Worm (Caenorhabditis elegans) whole organism, L4 larva: ENCODE measurements around the gene C52G5.2.

ENCODE experiments used
- F44E2.7 ChIP-seq: fragments of 200-800 bp; sonication (Bioruptor generic); IDR thresholded peaks from 2 replicates; pipeline ENCODE4 v2.1.2; 2022; ENCODE audit warnings: missing genetic modification characterization, missing compliant biosample characterization
- F49E8.2 ChIP-seq: sonication (generic microtip); optimal IDR thresholded peaks from 2 replicates; lab custom pipeline; 2016; ENCODE audit warnings: missing compliant biosample characterization, mild to moderate bottlenecking, missing genetic modification characterization, borderline replicate concordance
- Y105C5A.15 ChIP-seq: fragments of 200-800 bp; sonication (Bioruptor generic); IDR thresholded peaks from 2 replicates; pipeline ENCODE4 v1.3.6; 2022; ENCODE audit warnings: missing genetic modification characterization, missing compliant biosample characterization
- Y48G9A.11 ChIP-seq: fragments of 200-800 bp; sonication (Bioruptor generic); IDR thresholded peaks from 2 replicates; pipeline ENCODE4 v1.3.6; 2022; ENCODE audit warnings: missing genetic modification reagents, missing genetic modification characterization, missing compliant biosample characterization
- ZK337.2 ChIP-seq: fragments of 200-800 bp; sonication (Bioruptor generic); IDR thresholded peaks from 2 replicates; pipeline ENCODE4 v1.3.6; 2022; ENCODE audit warnings: missing genetic modification reagents, missing genetic modification characterization, missing compliant biosample characterization
- aha-1 ChIP-seq: fragments of 150-350 bp; peaks from one replicate; lab custom pipeline; 2014; ENCODE audit warnings: missing biosample characterization, missing genetic modification characterization
- aly-2 ChIP-seq: sonication (generic microtip); optimal IDR thresholded peaks from 2 replicates; lab custom pipeline; 2018; ENCODE audit warnings: missing biosample characterization, missing genetic modification characterization
- ceh-44 ChIP-seq: fragments of 200-800 bp; sonication (Bioruptor generic); IDR thresholded peaks from 2 replicates; pipeline ENCODE4 v1.3.6; 2022; ENCODE audit warnings: missing genetic modification reagents, missing genetic modification characterization, missing compliant biosample characterization
- ctbp-1 ChIP-seq: fragments of 200-800 bp; sonication (Bioruptor generic); IDR thresholded peaks from 2 replicates; pipeline ENCODE4 v1.3.6; 2022; ENCODE audit warnings: missing genetic modification reagents, missing genetic modification characterization, missing compliant biosample characterization
- daf-16 ChIP-seq, 3 experiments: sonication (generic microtip); optimal IDR thresholded peaks; 2 replicates each; lab custom pipeline; 2016 to 2017; ENCODE audit warnings: missing genetic modification characterization in 3 of 3, missing genetic modification reagents in 3 of 3, mild to moderate bottlenecking in 2 of 3, missing compliant biosample characterization in 2 of 3, missing biosample characterization in 1 of 3, moderate library complexity in 1 of 3
- dmd-9 ChIP-seq: fragments of 200-800 bp; sonication (Bioruptor generic); IDR thresholded peaks from 2 replicates; pipeline ENCODE4 v1.3.6; 2022; ENCODE audit warnings: missing genetic modification reagents, missing genetic modification characterization, missing compliant biosample characterization
- dpl-1 ChIP-seq: fragments of 150-350 bp; optimal IDR thresholded peaks from 2 replicates; lab custom pipeline; 2014; ENCODE audit warnings: missing biosample characterization, missing genetic modification reagents, missing genetic modification characterization
- dve-1 ChIP-seq: sonication (generic microtip); optimal IDR thresholded peaks from 2 replicates; lab custom pipeline; 2017; ENCODE audit warnings: antibody characterized with exemption, mild to moderate bottlenecking, missing genetic modification characterization, missing compliant biosample characterization; ENCODE audit not compliant: insufficient read depth
- egl-27 ChIP-seq: sonication (generic microtip); optimal IDR thresholded peaks from 3 replicates; lab custom pipeline; 2017; ENCODE audit warnings: missing biosample characterization, missing genetic modification reagents, missing genetic modification characterization
- egl-43 ChIP-seq: fragments of 200-800 bp; sonication (Bioruptor generic); IDR thresholded peaks from 2 replicates; pipeline ENCODE4 v1.3.6; 2022; ENCODE audit warnings: missing genetic modification reagents, missing genetic modification characterization, missing compliant biosample characterization
- fkh-10 ChIP-seq: fragments of 150-350 bp; optimal IDR thresholded peaks from 2 replicates; lab custom pipeline; 2014; ENCODE audit warnings: missing biosample characterization, missing genetic modification reagents, missing genetic modification characterization
- hlh-11 ChIP-seq: fragments of 200-800 bp; sonication (Bioruptor generic); optimal IDR thresholded peaks from 2 replicates; lab custom pipeline; 2018; ENCODE audit warnings: mild to moderate bottlenecking, missing genetic modification characterization, missing compliant biosample characterization
- hlh-30 ChIP-seq: sonication (generic microtip); optimal IDR thresholded peaks from 2 replicates; lab custom pipeline; 2017; ENCODE audit warnings: antibody characterized with exemption, mild to moderate bottlenecking, missing genetic modification characterization, missing compliant biosample characterization; ENCODE audit not compliant: insufficient read depth
- lim-7 ChIP-seq: fragments of 200-800 bp; sonication (Bioruptor generic); IDR thresholded peaks from 2 replicates; pipeline ENCODE4 v1.3.6; 2022; ENCODE audit warnings: missing genetic modification characterization, missing compliant biosample characterization
- lin-15B ChIP-seq: fragments of 150-350 bp; sonication (generic microtip); optimal IDR thresholded peaks from 3 replicates; lab custom pipeline; 2014; ENCODE audit warnings: missing biosample characterization, missing genetic modification characterization
- lin-38 ChIP-seq: fragments of 200-800 bp; sonication (Bioruptor generic); IDR thresholded peaks from 2 replicates; pipeline ENCODE4 v1.3.6; 2022; ENCODE audit warnings: missing genetic modification reagents, missing genetic modification characterization, missing compliant biosample characterization
- lsy-2 ChIP-seq, 2 experiments: fragments of 150-350 bp in 1 of 2; sonication (generic microtip) in 1 of 2; optimal IDR thresholded peaks; 2 replicates each; lab custom pipeline; 2014 to 2017; ENCODE audit warnings: missing biosample characterization in 2 of 2, missing genetic modification characterization in 2 of 2
- mdl-1 ChIP-seq, 2 experiments: fragments of 150-350 bp in 1 of 2; sonication (generic microtip) in 1 of 2; optimal IDR thresholded peaks; 2 replicates each; lab custom pipeline; 2014 to 2017; ENCODE audit warnings: missing biosample characterization in 2 of 2, missing genetic modification characterization in 2 of 2
- mes-2 ChIP-seq: sonication (generic microtip); optimal IDR thresholded peaks from 2 replicates; lab custom pipeline; 2016; ENCODE audit warnings: missing genotype, mild to moderate bottlenecking, missing genetic modification characterization, missing compliant biosample characterization; ENCODE audit not compliant: poor library complexity, severe bottlenecking
- mxl-2 ChIP-seq: fragments of 200-800 bp; sonication (Bioruptor generic); conservative IDR thresholded peaks from 2 replicates; pipeline ENCODE4 v1.3.6; 2022; ENCODE audit warnings: missing genetic modification reagents, missing genetic modification characterization, missing compliant biosample characterization
- nhr-25 ChIP-seq: sonication (generic microtip); optimal IDR thresholded peaks from 2 replicates; lab custom pipeline; 2017; ENCODE audit warnings: missing genetic modification characterization, mild to moderate bottlenecking, missing compliant biosample characterization, antibody characterized with exemption, moderate library complexity, borderline replicate concordance; ENCODE audit not compliant: insufficient read depth
- nhr-28 ChIP-seq: fragments of 150-350 bp; optimal IDR thresholded peaks from 2 replicates; lab custom pipeline; 2014; ENCODE audit warnings: missing biosample characterization, missing genetic modification characterization
- nhr-41 ChIP-seq: fragments of 200-800 bp; sonication (Bioruptor generic); IDR thresholded peaks from 2 replicates; pipeline ENCODE4 v1.3.6; 2022; ENCODE audit warnings: missing genetic modification reagents, missing genetic modification characterization, missing compliant biosample characterization
- nhr-42 ChIP-seq: fragments of 200-800 bp; sonication (Bioruptor generic); IDR thresholded peaks from 2 replicates; pipeline ENCODE4 v1.3.6; 2022; ENCODE audit warnings: missing genetic modification characterization, missing compliant biosample characterization
- nhr-48 ChIP-seq: sonication (generic microtip); optimal IDR thresholded peaks from 2 replicates; lab custom pipeline; 2016; ENCODE audit warnings: mild to moderate bottlenecking, missing genetic modification characterization, missing compliant biosample characterization
- nhr-6 ChIP-seq: fragments of 150-350 bp; optimal IDR thresholded peaks from 2 replicates; lab custom pipeline; 2014; ENCODE audit warnings: missing biosample characterization, missing genetic modification characterization
- nhr-77 ChIP-seq: fragments of 150-350 bp; optimal IDR thresholded peaks from 2 replicates; lab custom pipeline; 2014; ENCODE audit warnings: missing biosample characterization, missing genetic modification characterization
- pha-4 ChIP-seq, 2 experiments: fragments of 150-350 bp in 1 of 2; fragments of 200-800 bp in 1 of 2; sonication (Bioruptor generic) in 1 of 2; IDR thresholded peaks in 1 of 2; optimal IDR thresholded peaks in 1 of 2; 2 replicates each; pipeline versions ENCODE4 v1.3.6 to Lab custom; 2014 to 2022; ENCODE audit warnings: missing genetic modification characterization in 2 of 2, missing genetic modification reagents in 2 of 2, missing biosample characterization in 1 of 2, missing compliant biosample characterization in 1 of 2
- pqm-1 ChIP-seq: sonication (generic microtip); optimal IDR thresholded peaks from 2 replicates; lab custom pipeline; 2017; ENCODE audit warnings: missing biosample characterization, missing genetic modification characterization
- rbr-2 ChIP-seq: sonication (generic microtip); optimal IDR thresholded peaks from 2 replicates; lab custom pipeline; 2016; ENCODE audit warnings: missing genotype, missing genetic modification characterization, missing compliant biosample characterization
- sdz-12 ChIP-seq: fragments of 200-800 bp; sonication (Bioruptor generic); optimal IDR thresholded peaks from 2 replicates; lab custom pipeline; 2018; ENCODE audit warnings: mild to moderate bottlenecking, missing genetic modification characterization, missing compliant biosample characterization
- set-16 ChIP-seq: fragments of 200-800 bp; sonication (Bioruptor generic); IDR thresholded peaks from 2 replicates; pipeline ENCODE4 v1.3.6; 2022; ENCODE audit warnings: missing genetic modification reagents, missing genetic modification characterization, missing compliant biosample characterization
- skn-1 ChIP-seq: fragments of 150-350 bp; optimal IDR thresholded peaks from 2 replicates; lab custom pipeline; 2014; ENCODE audit warnings: missing biosample characterization, missing genetic modification characterization
- snpc-1.2 ChIP-seq: fragments of 200-800 bp; sonication (Bioruptor generic); IDR thresholded peaks from 2 replicates; pipeline ENCODE4 v1.3.6; 2022; ENCODE audit warnings: missing genetic modification reagents, missing genetic modification characterization, missing compliant biosample characterization
- snpc-4 ChIP-seq: fragments of 150-350 bp; optimal IDR thresholded peaks from 2 replicates; lab custom pipeline; 2014; ENCODE audit warnings: missing biosample characterization, missing genetic modification characterization
- spr-1 ChIP-seq: sonication (generic microtip); optimal IDR thresholded peaks from 2 replicates; lab custom pipeline; 2016; ENCODE audit warnings: mild to moderate bottlenecking, missing genetic modification characterization, missing compliant biosample characterization
- spr-3 ChIP-seq: fragments of 200-800 bp; sonication (Bioruptor generic); optimal IDR thresholded peaks from 2 replicates; lab custom pipeline; 2018; ENCODE audit warnings: mild to moderate bottlenecking, missing genetic modification characterization, missing compliant biosample characterization
- unc-62 ChIP-seq, 3 experiments: fragments of 150-350 bp in 1 of 3; sonication (generic microtip); optimal IDR thresholded peaks in 2 of 3; peaks in 1 of 3; 1 replicate in 1 of 3; 2 replicates in 2 of 3; lab custom pipeline; 2014 to 2017; ENCODE audit warnings: missing biosample characterization in 3 of 3, missing genetic modification characterization in 3 of 3, missing genetic modification reagents in 3 of 3, missing genotype in 1 of 3
- zag-1 ChIP-seq: fragments of 150-350 bp; optimal IDR thresholded peaks from 2 replicates; lab custom pipeline; 2014; ENCODE audit warnings: missing biosample characterization, missing genetic modification characterization
- zip-11 ChIP-seq: fragments of 200-800 bp; sonication (Bioruptor generic); IDR thresholded peaks from 2 replicates; pipeline ENCODE4 v1.3.6; 2022; ENCODE audit warnings: missing genetic modification characterization, missing compliant biosample characterization

Gene C52G5.2

DNA sequence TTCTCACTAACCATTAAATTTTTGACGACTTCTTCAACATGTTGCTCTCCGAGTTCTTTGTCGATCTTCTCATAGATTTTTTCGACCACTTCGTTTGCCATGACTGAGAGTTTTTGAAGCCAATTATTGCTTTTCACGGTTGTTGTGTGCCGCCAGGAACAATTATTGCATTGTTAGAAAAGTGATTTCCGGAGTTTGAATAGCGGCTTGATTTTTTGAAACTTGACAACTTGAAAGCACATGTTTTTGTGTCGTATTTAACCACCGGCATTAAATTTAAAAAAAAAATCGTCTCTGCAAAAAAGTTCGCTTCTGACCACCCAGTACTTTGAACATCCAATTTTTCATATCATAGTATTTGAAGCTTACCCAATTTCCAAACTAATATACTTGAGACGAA is 2.9 kb downstream of the C52G5.2 start, which contains the start of gene C52G5.3:
Gene C52G5.3 (minus strand): TSS at position 101 of the 400 bp plus-strand sequence.
- TF ChIP-seq ZK337.2 (GFP tag; lab: Robert Waterston, UW) (no peak), zag-1 (tag; lab: Kevin White, UChicago) (no peak), egl-43 (GFP tag; lab: Robert Waterston, UW) (no peak), set-16 (GFP tag; lab: Robert Waterston, UW) (no peak), ceh-44 (GFP tag; lab: Robert Waterston, UW) (no peak), snpc-4 (tag; lab: Kevin White, UChicago) (no peak), rbr-2 (no peak), nhr-25 (no peak), zip-11 (GFP tag; lab: Robert Waterston, UW) (no peak), nhr-6 (no peak), mdl-1 (tag; optimal IDR thresholded peaks at IDR 0.05; lab: Kevin White, UChicago) (no peak), nhr-28 (tag; lab: Kevin White, UChicago) (no peak), Y48G9A.11 (no peak), snpc-1.2 (no peak), lin-15B (tag; lab: Kevin White, UChicago) (no peak), nhr-41 (no peak)

DNA sequence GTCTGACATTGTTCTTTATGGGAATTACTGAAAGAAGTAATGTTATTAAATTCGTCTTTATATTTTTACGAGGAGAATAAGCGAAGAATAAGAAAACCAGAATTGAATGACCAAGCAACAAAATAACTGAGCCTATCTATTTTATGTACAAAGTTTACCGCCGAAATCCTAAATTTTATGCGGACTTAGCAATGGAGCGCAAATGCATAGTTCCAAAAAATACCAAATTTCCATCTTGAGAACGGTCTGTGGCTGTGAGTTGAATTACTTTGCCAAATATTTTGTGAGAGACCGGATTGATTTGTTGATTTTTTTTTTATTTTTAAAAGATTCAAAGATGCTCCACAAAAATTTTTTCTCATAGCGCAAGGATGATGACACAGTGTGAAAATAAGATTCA is 9.5 kb downstream of the C52G5.2 start, which contains the start of gene chd-3:
Gene chd-3 (minus strand): TSS at position 27 of the 400 bp plus-strand sequence.
- peak; percentile 70 for TF ChIP-seq lin-38 (GFP tag; lab: Robert Waterston, UW)
- no peak for TF ChIP-seq egl-27 (tag; lab: Kevin White, UChicago)

DNA sequence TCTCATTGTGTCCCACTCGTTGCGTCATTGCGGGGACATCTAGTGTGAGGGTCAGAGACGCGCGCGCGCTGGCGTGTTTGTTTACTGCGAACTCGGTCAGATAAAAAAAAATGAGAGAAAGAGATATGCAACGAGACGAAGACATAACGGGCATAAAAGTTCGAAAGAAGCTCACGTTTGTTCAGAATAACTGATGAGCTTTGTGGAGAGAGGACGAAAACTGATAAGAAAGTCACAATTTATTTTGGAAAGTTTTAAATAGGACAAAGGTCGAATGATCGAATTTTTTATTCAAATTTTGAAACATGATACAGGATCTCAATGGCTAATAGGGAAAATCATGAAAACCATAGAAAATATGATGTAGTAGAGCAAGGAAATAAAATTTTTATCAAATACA is 10.0 kb downstream of the C52G5.2 start:
- TF ChIP-seq hlh-30 (peak; percentile 48), F44E2.7 (GFP tag; lab: Robert Waterston, UW) (no peak), lsy-2 (tag; optimal IDR thresholded peaks at IDR 0.05; lab: Kevin White, UChicago) (peak in 1 of 2 experiments; percentile 23), sdz-12 (GFP tag; lab: Kevin White, UChicago) (no peak), nhr-42 (GFP tag; lab: Robert Waterston, UW) (no peak), dve-1 (tag; lab: Kevin White, UChicago) (peak; percentile 58), hlh-11 (peak; percentile 53), daf-16 (GFP tag; optimal IDR thresholded peaks at IDR 0.05; lab: Kevin White, UChicago) (no peak), daf-16 (tag; optimal IDR thresholded peaks at IDR 0.05; lab: Kevin White, UChicago) (peak; percentile 78), Y105C5A.15 (GFP tag; lab: Robert Waterston, UW) (no peak), ZK337.2 (GFP tag; lab: Robert Waterston, UW) (no peak), unc-62 (GFP tag; optimal IDR thresholded peaks at IDR 0.05 in 1 of 2; lab: Kevin White, UChicago) (peak in 1 of 2 experiments; percentile 62), unc-62 (tag; optimal IDR thresholded peaks at IDR 0.05; lab: Kevin White, UChicago) (no peak), nhr-77 (tag; lab: Kevin White, UChicago) (no peak), mes-2 (tag; lab: Kevin White, UChicago) (peak; percentile 11), aha-1 (tag; lab: Kevin White, UChicago) (peak; percentile 86), mdl-1 (tag; optimal IDR thresholded peaks at IDR 0.05; lab: Kevin White, UChicago) (no peak), lim-7 (no peak), pqm-1 (peak; percentile 7), nhr-48 (peak; percentile 4), dpl-1 (GFP tag; lab: Kevin White, UChicago) (peak; percentile 9), dmd-9 (GFP tag; lab: Robert Waterston, UW) (no peak)

DNA sequence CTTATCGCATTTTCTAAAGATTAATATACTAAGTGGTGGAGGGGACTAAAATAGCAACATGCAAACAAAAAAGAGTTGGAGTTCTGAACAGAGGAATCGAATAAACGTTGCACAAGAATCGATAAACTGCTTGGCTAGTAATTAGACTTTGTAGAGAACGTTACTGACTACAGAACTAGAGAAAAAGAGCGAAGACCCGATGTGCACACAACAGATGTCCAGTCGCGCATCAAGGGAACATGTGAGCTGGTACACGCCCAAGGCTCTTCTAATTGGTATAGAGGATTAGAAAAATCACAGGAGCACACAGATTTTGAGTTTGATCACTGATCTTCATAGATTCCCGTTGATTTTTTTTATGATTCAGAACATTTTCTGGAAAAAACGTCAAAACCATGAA is 11.0 kb downstream of the C52G5.2 start:
- no peak for TF ChIP-seq skn-1
- no peak for TF ChIP-seq F49E8.2 (tag; lab: Kevin White, UChicago)
- TF ChIP-seq pha-4 (GFP tag; IDR thresholded peaks at IDR 0.05; lab: Robert Waterston, UW) = no peak
- no peak for TF ChIP-seq pha-4 (tag; optimal IDR thresholded peaks at IDR 0.05; lab: Kevin White, UChicago)
- no peak for TF ChIP-seq mxl-2 (GFP tag; lab: Robert Waterston, UW)
- TF ChIP-seq aly-2 (tag; lab: Kevin White, UChicago) = no peak
- no peak for TF ChIP-seq spr-3 (GFP tag; lab: Kevin White, UChicago)
- TF ChIP-seq nhr-41 = no peak
- no peak for TF ChIP-seq dmd-9 (GFP tag; lab: Robert Waterston, UW)
- TF ChIP-seq fkh-10 = no peak
- no peak for TF ChIP-seq ctbp-1 (GFP tag; lab: Robert Waterston, UW)
- TF ChIP-seq Y105C5A.15 (GFP tag; lab: Robert Waterston, UW) = no peak
- TF ChIP-seq egl-43 (GFP tag; lab: Robert Waterston, UW) = no peak
- no peak for TF ChIP-seq daf-16 (GFP tag; optimal IDR thresholded peaks at IDR 0.05; lab: Kevin White, UChicago)
- no peak for TF ChIP-seq daf-16 (tag; optimal IDR thresholded peaks at IDR 0.05; lab: Kevin White, UChicago)
- no peak for TF ChIP-seq spr-1
